Fruit fly (Drosophila melanogaster): ENCODE results near the gene RpL4.

The RpL4 gene

dm6 chr3R:27922673-27923175 is at the start of gene RpL4 (continued):
- TF ChIP-seq esn (GFP tag; optimal IDR thresholded peaks at IDR 0.05): peak; percentile 85
- peak; percentile 19 for TF ChIP-seq Hr4 (GFP tag; optimal IDR thresholded peaks at IDR 0.05)
- TF ChIP-seq spab (GFP tag; optimal IDR thresholded peaks at IDR 0.05): peak; percentile 40
- TF ChIP-seq Met (GFP tag; optimal IDR thresholded peaks at IDR 0.05): peak; percentile 85
- TF ChIP-seq CG11762 (GFP tag; optimal IDR thresholded peaks at IDR 0.05; ENCODE audit: insufficient read depth): peak; percentile 36
- peak; percentile 74 for TF ChIP-seq pdm3 (GFP tag; optimal IDR thresholded peaks at IDR 0.05)
- peak; percentile 79 for TF ChIP-seq vri (GFP tag; optimal IDR thresholded peaks at IDR 0.05)
- peak; percentile 87 for TF ChIP-seq CG3919 (GFP tag; optimal IDR thresholded peaks at IDR 0.05)

- TF ChIP-seq cyc (GFP tag; optimal IDR thresholded peaks at IDR 0.05) (no peak), Eip78C (GFP tag) (no peak), Lpt (GFP tag; optimal IDR thresholded peaks at IDR 0.05) (no peak), OdsH (GFP tag; optimal IDR thresholded peaks at IDR 0.05) (no peak), eg (GFP tag; IDR thresholded peaks at IDR 0.05) (no peak)
These were observed 34.5 kb upstream of the RpL4 start for dm6 chr3R:27888110-27888509.

- TF ChIP-seq CG11762 (GFP tag; optimal IDR thresholded peaks at IDR 0.05; ENCODE audit: insufficient read depth) (no peak), Eip75B (GFP tag; optimal IDR thresholded peaks at IDR 0.05) (peak; percentile 26), CG1621 (tag; optimal IDR thresholded peaks at IDR 0.05) (peak; percentile 24), ss (GFP tag; optimal IDR thresholded peaks at IDR 0.05) (no peak), CG6854 (GFP tag; optimal IDR thresholded peaks at IDR 0.05) (no peak), CG31627 (GFP tag; optimal IDR thresholded peaks at IDR 0.05) (no peak), CG11294 (GFP tag; IDR thresholded peaks at IDR 0.05) (no peak), dac (GFP tag; optimal IDR thresholded peaks at IDR 0.05) (no peak), CG10669 (GFP tag; optimal IDR thresholded peaks at IDR 0.05) (no peak), esn (GFP tag; optimal IDR thresholded peaks at IDR 0.05) (no peak), svp (GFP tag) (no peak), dsx (GFP tag; optimal IDR thresholded peaks at IDR 0.05; ENCODE audit: poor library complexity, severe bottlenecking) (peak; percentile 87), Ets96B (tag; optimal IDR thresholded peaks at IDR 0.05) (no peak), Eip78C (GFP tag) (peak; percentile 38)
These were observed 16.9 kb upstream of the RpL4 start, which contains the start of gene CG34353 for dm6 chr3R:27905695-27906094. Gene CG34353 (minus strand): TSS chr3R:27905843.

- TF ChIP-seq Met (GFP tag; optimal IDR thresholded peaks at IDR 0.05) (no peak), CG3032 (tag; optimal IDR thresholded peaks at IDR 0.05) (no peak), Sox14 (GFP tag; optimal IDR thresholded peaks at IDR 0.05) (no peak), Lpt (GFP tag; optimal IDR thresholded peaks at IDR 0.05) (no peak), CG16779 (tag; optimal IDR thresholded peaks at IDR 0.05) (no peak), acj6 (GFP tag; optimal IDR thresholded peaks at IDR 0.05) (no peak), CG6276 (GFP tag; optimal IDR thresholded peaks at IDR 0.05) (no peak), CG34406 (GFP tag; optimal IDR thresholded peaks at IDR 0.05) (no peak), fkh (GFP tag; optimal IDR thresholded peaks at IDR 0.05) (no peak), Eip78C (GFP tag) (no peak), Blimp-1 (GFP tag; optimal IDR thresholded peaks at IDR 0.05) (no peak), CG11902 (GFP tag; optimal IDR thresholded peaks at IDR 0.05) (no peak), Smox (GFP tag; optimal IDR thresholded peaks at IDR 0.05) (no peak), CG6163 (GFP tag; IDR thresholded peaks at IDR 0.05) (no peak), dac (GFP tag; optimal IDR thresholded peaks at IDR 0.05) (no peak), achi (GFP tag; optimal IDR thresholded peaks at IDR 0.05) (no peak), Hr39 (GFP tag; optimal IDR thresholded peaks at IDR 0.05) (no peak), CG9139 (GFP tag; optimal IDR thresholded peaks at IDR 0.05) (no peak), Hr4 (GFP tag; optimal IDR thresholded peaks at IDR 0.05) (no peak)
These were observed 10.5 kb upstream of the RpL4 start, which contains the start of gene mil for dm6 chr3R:27912147-27912546. Gene mil (plus strand): TSS chr3R:27912447.

Data from whole organism, prepupa.